Fruit fly (Drosophila melanogaster) ovary, adult (tissue): ENCODE measurements around the gene Hip14.

ENCODE experiments used
- CG17801 ChIP-seq: fragments of 200-800 bp; optimal IDR thresholded peaks from 2 replicates; lab custom pipeline; 2019; ENCODE audit warnings: missing biosample characterization, mild to moderate bottlenecking, missing genetic modification characterization, moderate library complexity; ENCODE audit not compliant: partially characterized antibody

Hip14 gene

dm6 chr3L:15978224-15978623, 9.8 kb upstream of the Hip14 start, which contains the start of gene CG17028:
CG17028 (plus strand) TSS chr3L:15978524.
- no peak for TF ChIP-seq CG17801 (GFP tag; lab: Kevin White, UChicago)

DNA sequence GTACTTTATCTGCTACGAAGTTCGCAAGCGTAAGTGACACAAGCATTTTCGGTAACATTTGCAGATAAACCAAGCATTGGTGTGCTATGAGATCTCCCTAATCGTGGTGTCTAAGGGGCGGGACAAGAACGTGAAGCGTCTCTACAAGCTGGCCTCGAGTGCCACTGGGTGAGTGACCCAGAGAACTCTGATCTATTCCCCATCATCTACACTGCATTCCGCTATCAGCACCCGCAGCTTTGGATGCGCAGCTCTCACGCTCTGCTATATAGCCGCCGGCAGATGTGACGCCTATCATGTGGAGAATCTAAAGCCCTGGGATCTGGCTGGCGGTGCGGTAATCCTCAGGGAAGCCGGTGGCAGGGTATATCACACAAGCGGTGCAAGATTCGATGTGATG, 8.8 kb upstream of the Hip14 start:
- no peak for TF ChIP-seq CG17801 (GFP tag; lab: Kevin White, UChicago)

DNA sequence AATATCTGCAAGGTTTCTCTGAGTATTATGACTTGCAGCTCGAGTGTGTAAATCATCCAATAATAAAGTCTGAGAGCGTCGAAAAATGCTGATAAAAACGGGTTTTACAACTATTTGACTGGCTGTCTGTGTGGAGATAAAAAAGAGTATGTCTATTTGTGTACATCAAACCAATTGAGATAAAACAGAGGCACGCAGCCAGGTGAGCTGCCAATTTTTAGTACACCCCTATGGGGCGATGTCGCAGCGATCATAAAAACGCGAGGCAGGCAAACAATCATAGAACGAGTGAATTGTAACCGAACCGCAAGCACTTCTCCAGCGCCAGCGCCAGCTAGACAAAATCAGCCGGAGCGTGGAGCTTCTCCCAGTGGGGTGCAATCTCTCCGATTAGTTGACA, 8.1 kb upstream of the Hip14 start, which contains the start of gene CG17027:
Gene CG17027 (plus strand): TSS at position 189 of the 400 bp plus-strand sequence.
- no peak for TF ChIP-seq CG17801 (GFP tag; lab: Kevin White, UChicago)

DNA sequence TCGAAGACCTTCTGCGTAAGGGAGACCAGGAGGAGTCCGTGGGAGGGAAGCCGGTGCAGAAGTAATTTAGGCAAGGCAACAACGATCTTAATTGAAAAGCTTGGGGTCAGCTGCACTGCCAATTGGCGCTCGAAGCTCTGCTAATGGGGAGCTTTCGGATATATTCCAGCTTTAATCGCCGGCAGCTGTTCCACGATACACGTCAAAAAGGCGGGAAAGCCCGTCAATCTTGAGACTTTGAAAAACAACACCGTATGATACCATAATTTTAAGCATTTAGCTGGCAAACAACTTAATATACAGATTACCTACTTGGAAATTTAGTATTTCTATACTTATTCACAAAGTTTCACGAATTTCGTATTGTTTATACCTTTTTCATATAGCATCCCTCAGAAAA, 6.6 kb upstream of the Hip14 start:
- no peak for TF ChIP-seq CG17801 (GFP tag; lab: Kevin White, UChicago)

DNA sequence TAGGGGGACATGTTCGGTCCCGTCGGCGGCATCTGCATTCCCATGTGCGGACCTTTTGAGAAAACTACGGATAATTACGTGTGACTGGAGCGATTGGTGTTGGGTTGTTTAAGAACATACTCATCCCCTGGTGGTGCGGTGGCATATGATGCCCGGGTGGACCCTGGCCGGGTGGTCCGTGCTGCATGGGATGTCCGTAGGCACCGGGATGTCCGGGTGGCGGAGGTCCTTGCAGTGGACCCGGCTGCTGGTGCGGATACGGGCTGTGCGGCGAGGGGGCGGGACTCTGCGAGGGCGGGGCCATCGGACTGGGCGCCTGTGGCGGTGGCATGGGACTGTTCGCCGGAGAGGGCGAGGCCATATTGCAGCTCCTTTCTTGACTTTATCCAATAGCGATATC, 5.9 kb upstream of the Hip14 start:
- no peak for TF ChIP-seq CG17801 (GFP tag; lab: Kevin White, UChicago)

DNA sequence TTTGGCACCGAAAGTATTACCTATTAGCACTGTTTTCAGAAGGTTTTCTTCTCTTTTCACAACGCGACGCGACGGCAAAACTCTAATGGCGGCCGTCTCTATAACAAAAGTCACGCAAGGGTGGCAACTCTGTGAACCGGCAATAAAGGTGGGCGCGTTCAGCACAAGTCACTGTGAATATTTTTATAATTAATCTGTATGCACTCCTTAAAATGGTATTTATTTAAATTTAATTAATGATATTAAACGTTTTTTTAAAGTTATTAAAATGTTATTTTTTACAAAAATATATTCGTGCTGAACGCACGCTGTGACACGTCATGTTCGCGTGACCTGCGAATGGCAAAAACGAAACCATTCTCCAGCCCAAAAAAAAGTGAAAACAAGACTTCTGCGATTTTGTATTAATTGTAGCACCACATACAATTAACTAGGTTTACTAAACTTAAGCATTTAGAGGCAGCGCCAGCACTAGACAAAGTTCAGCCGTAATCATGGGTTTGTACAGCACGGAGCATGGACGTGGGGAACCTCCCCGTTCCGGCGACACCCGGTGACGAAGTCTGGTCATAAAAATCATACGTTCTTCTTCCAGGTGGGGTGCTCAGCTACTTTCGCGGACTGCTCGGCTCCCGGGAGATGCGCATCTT, 5.1 kb upstream of the Hip14 start, which contains the start of the genes brm and Arl1:
Gene brm (minus strand): TSS at position 87 of the 650 bp plus-strand sequence.
Gene Arl1 (plus strand): TSS at position 353 of the 650 bp plus-strand sequence.
- TF ChIP-seq CG17801 (GFP tag; lab: Kevin White, UChicago), result peak; percentile 99

- no peak for TF ChIP-seq CG17801 (GFP tag; lab: Kevin White, UChicago)
Observed at dm6 chr3L:15987635-15988034, 401 bp upstream of the Hip14 start, which contains the start of gene PolD1. PolD1 (minus strand) TSS chr3L:15987815.

- no peak for TF ChIP-seq CG17801 (GFP tag; lab: Kevin White, UChicago)
Observed at dm6 chr3L:15996019-15996418, 8.0 kb downstream of the Hip14 start.

DNA sequence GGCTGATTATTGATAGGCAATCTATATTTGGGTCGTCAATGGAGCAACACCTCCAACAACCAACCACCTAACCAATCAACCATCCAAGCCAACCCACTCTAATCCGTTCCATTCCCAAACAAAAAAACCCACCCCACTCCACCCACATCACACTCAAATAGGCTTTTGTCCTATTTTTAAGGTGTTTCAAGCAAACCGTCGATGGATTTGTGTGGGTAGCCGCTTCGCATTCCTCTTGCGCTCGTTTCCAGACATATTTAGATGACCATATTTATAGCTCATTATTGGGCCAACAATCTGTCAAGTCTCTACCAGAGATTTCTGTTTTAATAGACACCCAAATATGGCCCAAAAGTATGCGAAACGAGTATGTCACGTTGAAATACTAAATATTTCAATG, 10.2 kb downstream of the Hip14 start:
- no peak for TF ChIP-seq CG17801 (GFP tag; lab: Kevin White, UChicago)

dm6 chr3L:15999358-16000005, 11.4 kb downstream of the Hip14 start:
- no peak for TF ChIP-seq CG17801 (GFP tag; lab: Kevin White, UChicago)

dm6 chr3L:16001164-16001679, 13.2 kb downstream of the Hip14 start:
- TF ChIP-seq CG17801 (GFP tag; lab: Kevin White, UChicago), result peak; percentile 56

DNA sequence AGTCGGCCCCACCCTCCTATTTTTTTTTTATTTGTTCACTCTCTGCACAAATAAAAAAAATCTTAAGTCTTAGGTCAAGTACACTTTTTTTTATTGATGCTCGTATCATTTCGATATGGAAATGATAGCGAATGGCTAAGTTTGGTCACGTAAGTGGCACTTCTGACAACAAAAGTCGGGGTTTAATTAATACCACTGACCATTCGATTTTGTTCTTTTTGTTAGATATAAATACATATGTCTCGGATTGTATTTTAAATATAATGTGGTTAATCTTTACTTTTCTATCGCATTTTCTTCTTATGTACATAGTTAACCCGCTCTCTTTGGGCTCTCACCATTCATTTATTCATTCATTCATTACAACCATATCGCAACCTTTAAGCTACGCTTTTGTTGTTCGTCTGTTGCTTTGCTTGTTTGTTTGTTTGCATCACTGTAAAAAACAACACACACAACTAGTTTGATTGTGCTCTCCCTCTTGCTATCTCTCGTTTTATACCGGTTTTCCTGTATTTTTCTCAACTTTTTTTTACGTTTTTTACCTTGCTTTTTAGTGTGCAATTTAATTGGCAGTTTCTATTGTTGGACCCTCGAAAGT, 14.2 kb downstream of the Hip14 start:
- peak; percentile 25 for TF ChIP-seq CG17801 (GFP tag; lab: Kevin White, UChicago)

dm6 chr3L:16004401-16005237, 16.6 kb downstream of the Hip14 start, which contains the start of the genes hzg and mRpS31:
hzg (minus strand) TSS chr3L:16004736.
mRpS31 (plus strand) TSS chr3L:16005193.
- peak; percentile 68 for TF ChIP-seq CG17801 (GFP tag; lab: Kevin White, UChicago)

DNA sequence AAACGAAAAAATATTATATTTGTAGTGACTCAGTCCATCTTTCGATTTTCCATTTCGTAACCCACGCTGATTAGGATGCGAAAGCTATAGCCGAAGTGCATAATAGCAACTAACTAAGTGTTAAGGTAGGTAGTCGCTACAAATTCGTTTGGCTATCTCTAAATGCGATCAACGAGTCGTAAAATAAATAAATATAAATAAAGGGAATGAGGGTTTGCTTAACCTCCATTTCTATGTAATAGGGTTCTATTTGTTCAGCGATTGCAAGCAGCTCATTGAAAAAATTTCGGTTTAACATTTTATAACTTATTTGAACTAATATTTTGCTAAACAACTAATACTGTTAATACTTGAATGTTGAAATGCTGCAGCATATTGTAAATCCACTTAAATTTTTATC, 22.1 kb downstream of the Hip14 start:
- no peak for TF ChIP-seq CG17801 (GFP tag; lab: Kevin White, UChicago)
